Fruit fly (Drosophila melanogaster) whole organism, prepupa: ENCODE measurements around the gene CG13258.

Experiments used
- CG6276 ChIP-seq: fragments of 200-800 bp; sonication (Bioruptor generic); optimal IDR thresholded peaks from 2 replicates; lab custom pipeline; 2017; ENCODE audit warnings: missing biosample characterization, mild to moderate bottlenecking, missing genetic modification characterization
- Gug ChIP-seq: fragments of 200-800 bp; sonication (Bioruptor generic); IDR thresholded peaks from 2 replicates; pipeline ENCODE4 v1.3.6; 2022; ENCODE audit warnings: missing biosample characterization, missing genetic modification characterization
- Met ChIP-seq: fragments of 200-800 bp; sonication (Bioruptor generic); optimal IDR thresholded peaks from 3 replicates; lab custom pipeline; 2016; ENCODE audit warnings: missing biosample characterization, missing genetic modification characterization
- dac ChIP-seq: fragments of 200-800 bp; sonication (Bioruptor generic); optimal IDR thresholded peaks from 2 replicates; lab custom pipeline; 2017; ENCODE audit warnings: missing biosample characterization, mild to moderate bottlenecking, missing genetic modification characterization
- eg ChIP-seq: fragments of 200-800 bp; sonication (Bioruptor generic); IDR thresholded peaks from 3 replicates; pipeline ENCODE4 v1.3.6; 2022; ENCODE audit warnings: missing biosample characterization, missing genetic modification characterization

- TF ChIP-seq eg (GFP tag; lab: Robert Waterston, UW) = no peak
- no peak for TF ChIP-seq CG6276 (GFP tag; lab: Kevin White, UChicago)
- TF ChIP-seq dac (GFP tag; lab: Kevin White, UChicago) = no peak
- TF ChIP-seq Gug (GFP tag; lab: Robert Waterston, UW) = no peak
- no peak for TF ChIP-seq Met (GFP tag; lab: Kevin White, UChicago)
Observed at dm6 chr2L:16275177-16275808, 17.5 kb downstream of the CG13258 start.
